Worm (Caenorhabditis elegans): ENCODE data around the gene nmur-3.

DNA sequence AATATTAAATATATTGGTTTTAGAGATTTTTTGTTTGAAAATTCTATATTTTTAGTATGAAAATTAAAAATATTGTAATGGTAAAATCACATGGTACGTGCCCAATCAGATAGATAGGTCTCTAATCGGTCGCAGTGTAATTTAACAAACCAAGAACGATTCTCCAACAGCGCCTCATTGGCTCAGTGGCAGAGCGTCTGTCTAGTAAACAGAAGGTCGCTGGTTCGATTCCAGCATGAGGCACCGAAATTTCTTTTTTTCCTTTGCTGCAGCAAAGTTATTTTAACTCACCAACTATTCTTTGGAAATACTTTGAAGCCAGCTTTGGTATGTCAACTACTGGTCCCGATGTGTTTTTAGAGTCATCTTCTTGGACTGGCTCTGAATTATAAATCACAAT is 21.5 kb upstream of the nmur-3 start:
- TF ChIP-seq snpc-4 (tag; optimal IDR thresholded peaks at IDR 0.05) (no peak), lsy-2 (tag; optimal IDR thresholded peaks at IDR 0.05) (no peak), nhr-76 (tag; optimal IDR thresholded peaks at IDR 0.05) (no peak)
